Worm (Caenorhabditis elegans): ENCODE results near the gene tsp-17.

The tsp-17 gene

ce11 chrX:3714797-3715196, 33.8 kb downstream of the tsp-17 start, which contains the start of gene C01C4.2:
C01C4.2 (plus strand) TSS chrX:3715097.
- TF ChIP-seq elt-2 (tag; optimal IDR thresholded peaks at IDR 0.05) (no peak), nhr-12 (tag; optimal IDR thresholded peaks at IDR 0.05) (no peak), lin-39 (tag; optimal IDR thresholded peaks at IDR 0.05) (no peak)

- no peak for TF ChIP-seq mml-1 (tag; optimal IDR thresholded peaks at IDR 0.05)
- TF ChIP-seq nhr-23 (tag; optimal IDR thresholded peaks at IDR 0.05): no peak
- TF ChIP-seq daf-12 (tag; optimal IDR thresholded peaks at IDR 0.05): no peak
- TF ChIP-seq skn-1 (tag; optimal IDR thresholded peaks at IDR 0.05): no peak
- no peak for TF ChIP-seq ztf-4 (tag; optimal IDR thresholded peaks at IDR 0.05)
- no peak for TF ChIP-seq ceh-9 (tag; optimal IDR thresholded peaks at IDR 0.05)
- no peak for TF ChIP-seq unc-62 (GFP tag; optimal IDR thresholded peaks at IDR 0.05)
Observed at ce11 chrX:3715835-3716234, 34.9 kb downstream of the tsp-17 start.

ce11 chrX:3725437-3725836, 44.5 kb downstream of the tsp-17 start:
- TF ChIP-seq ama-1 (optimal IDR thresholded peaks at IDR 0.05) (no peak), lsy-12 (tag; optimal IDR thresholded peaks at IDR 0.05) (no peak), nhr-28 (tag; optimal IDR thresholded peaks at IDR 0.05) (no peak), nhr-43 (tag; optimal IDR thresholded peaks at IDR 0.05; ENCODE audit: poor library complexity, severe bottlenecking) (no peak), mdl-1 (tag; optimal IDR thresholded peaks at IDR 0.05) (no peak), pqm-1 (tag; optimal IDR thresholded peaks at IDR 0.05) (no peak), sea-2 (GFP tag; optimal IDR thresholded peaks at IDR 0.05) (no peak), ceh-28 (tag; optimal IDR thresholded peaks at IDR 0.05) (no peak), ztf-11 (tag; optimal IDR thresholded peaks at IDR 0.05) (no peak), ZK546.5 (tag; optimal IDR thresholded peaks at IDR 0.05) (no peak), R02D3.7 (tag; optimal IDR thresholded peaks at IDR 0.05) (no peak), fkh-2 (tag; optimal IDR thresholded peaks at IDR 0.05) (no peak), elt-1 (tag; optimal IDR thresholded peaks at IDR 0.05) (no peak), mml-1 (tag; optimal IDR thresholded peaks at IDR 0.05) (no peak), nhr-76 (tag; optimal IDR thresholded peaks at IDR 0.05) (no peak), nhr-23 (tag; optimal IDR thresholded peaks at IDR 0.05) (no peak), skn-1 (tag; optimal IDR thresholded peaks at IDR 0.05) (no peak), egl-27 (tag; optimal IDR thresholded peaks at IDR 0.05) (no peak), snpc-4 (tag; optimal IDR thresholded peaks at IDR 0.05) (no peak)

ce11 chrX:3727274-3727673, 46.3 kb downstream of the tsp-17 start, which contains the start of gene nlp-1:
nlp-1 (plus strand) TSS chrX:3727574.
- no peak for TF ChIP-seq ZK546.5 (tag; optimal IDR thresholded peaks at IDR 0.05)
- no peak for TF ChIP-seq nhr-67 (tag; optimal IDR thresholded peaks at IDR 0.05)
- TF ChIP-seq ceh-9 (tag; optimal IDR thresholded peaks at IDR 0.05): no peak
- no peak for TF ChIP-seq lin-39 (tag; optimal IDR thresholded peaks at IDR 0.05)
- no peak for TF ChIP-seq fkh-2 (tag; optimal IDR thresholded peaks at IDR 0.05)
- no peak for TF ChIP-seq nhr-25 (tag; optimal IDR thresholded peaks at IDR 0.05)
- TF ChIP-seq R02D3.7 (tag; optimal IDR thresholded peaks at IDR 0.05): no peak
- no peak for TF ChIP-seq unc-39 (tag; optimal IDR thresholded peaks at IDR 0.05)
- no peak for TF ChIP-seq ztf-11 (tag; optimal IDR thresholded peaks at IDR 0.05)
- TF ChIP-seq hmg-11 (tag; optimal IDR thresholded peaks at IDR 0.05): no peak
- no peak for TF ChIP-seq ztf-4 (tag; optimal IDR thresholded peaks at IDR 0.05)
- TF ChIP-seq elt-1 (tag; optimal IDR thresholded peaks at IDR 0.05): no peak
- TF ChIP-seq daf-12 (tag; optimal IDR thresholded peaks at IDR 0.05): no peak
- TF ChIP-seq skn-1 (tag; optimal IDR thresholded peaks at IDR 0.05): no peak
- no peak for TF ChIP-seq fkh-10 (GFP tag; optimal IDR thresholded peaks at IDR 0.05)
- no peak for TF ChIP-seq tbx-2 (tag; optimal IDR thresholded peaks at IDR 0.05)

- peak; percentile 45 for TF ChIP-seq jun-1 (tag; optimal IDR thresholded peaks at IDR 0.05)
- no peak for TF ChIP-seq ceh-28 (tag; optimal IDR thresholded peaks at IDR 0.05)
- peak; percentile 97 for TF ChIP-seq elt-2 (tag; optimal IDR thresholded peaks at IDR 0.05)
- TF ChIP-seq pqm-1 (tag; optimal IDR thresholded peaks at IDR 0.05): peak; percentile 96
Observed at ce11 chrX:3728970-3729369, 48.0 kb downstream of the tsp-17 start, which contains the start of gene aex-4. aex-4 (plus strand) TSS chrX:3729281.

- no peak for TF ChIP-seq ceh-28 (tag; optimal IDR thresholded peaks at IDR 0.05)
- TF ChIP-seq egl-5 (tag; optimal IDR thresholded peaks at IDR 0.05): no peak
- TF ChIP-seq pha-4 (tag; optimal IDR thresholded peaks at IDR 0.05): no peak
- no peak for TF ChIP-seq nhr-28 (tag; optimal IDR thresholded peaks at IDR 0.05)
- no peak for TF ChIP-seq nhr-23 (tag; optimal IDR thresholded peaks at IDR 0.05)
- TF ChIP-seq snpc-4 (tag; optimal IDR thresholded peaks at IDR 0.05): no peak
- no peak for TF ChIP-seq nhr-237 (tag; optimal IDR thresholded peaks at IDR 0.05)
- TF ChIP-seq jun-1 (tag; optimal IDR thresholded peaks at IDR 0.05): no peak
- no peak for TF ChIP-seq skn-1 (tag; optimal IDR thresholded peaks at IDR 0.05)
- no peak for TF ChIP-seq ceh-9 (tag; optimal IDR thresholded peaks at IDR 0.05)
- no peak for TF ChIP-seq zag-1 (tag; optimal IDR thresholded peaks at IDR 0.05)
- TF ChIP-seq nhr-76 (tag; optimal IDR thresholded peaks at IDR 0.05): no peak
- no peak for TF ChIP-seq nhr-12 (tag; optimal IDR thresholded peaks at IDR 0.05)
- TF ChIP-seq daf-12 (tag; optimal IDR thresholded peaks at IDR 0.05): no peak
- TF ChIP-seq nhr-43 (tag; optimal IDR thresholded peaks at IDR 0.05; ENCODE audit: poor library complexity, severe bottlenecking): no peak
- TF ChIP-seq fkh-2 (tag; optimal IDR thresholded peaks at IDR 0.05): no peak
- TF ChIP-seq hmg-11 (tag; optimal IDR thresholded peaks at IDR 0.05): no peak
- TF ChIP-seq nhr-77 (tag; optimal IDR thresholded peaks at IDR 0.05): no peak
Observed at ce11 chrX:3733321-3733720, 52.4 kb downstream of the tsp-17 start.
